Worm (Caenorhabditis elegans): ENCODE data around the gene kin-15.
"Not testable (repeated sequence)": the region's sequence is repeated elsewhere in the genome, so short reads cannot be mapped to it uniquely, and the experiment has no call there.

The kin-15 gene

DNA sequence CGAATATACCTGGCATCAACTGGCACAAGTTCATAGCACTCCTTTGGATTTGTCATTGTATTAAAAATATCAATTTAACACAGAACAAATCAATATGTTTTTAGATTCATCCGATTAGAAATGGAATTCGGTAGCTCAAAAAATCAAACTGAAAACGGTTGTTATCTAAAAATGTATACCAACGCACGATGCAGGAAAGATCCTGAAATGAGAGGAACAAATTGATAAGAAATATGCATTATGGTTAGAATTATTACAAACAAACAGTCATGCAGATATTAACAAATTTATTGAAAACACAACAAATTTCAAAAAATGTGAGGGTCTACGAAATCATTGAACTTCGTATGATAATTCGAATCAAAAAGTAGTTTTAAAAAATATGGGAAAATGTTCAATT is 36.5 kb upstream of the kin-15 start, which contains the start of gene T19H5.6:
Gene T19H5.6, minus strand, starts transcription at position 195 of the 400 bp plus-strand sequence.
- TF ChIP-seq pqm-1 (tag; optimal IDR thresholded peaks at IDR 0.05) (peak; percentile 52), elt-2 (tag; optimal IDR thresholded peaks at IDR 0.05) (peak; percentile 71), nhr-25 (tag; optimal IDR thresholded peaks at IDR 0.05) (no peak)

DNA sequence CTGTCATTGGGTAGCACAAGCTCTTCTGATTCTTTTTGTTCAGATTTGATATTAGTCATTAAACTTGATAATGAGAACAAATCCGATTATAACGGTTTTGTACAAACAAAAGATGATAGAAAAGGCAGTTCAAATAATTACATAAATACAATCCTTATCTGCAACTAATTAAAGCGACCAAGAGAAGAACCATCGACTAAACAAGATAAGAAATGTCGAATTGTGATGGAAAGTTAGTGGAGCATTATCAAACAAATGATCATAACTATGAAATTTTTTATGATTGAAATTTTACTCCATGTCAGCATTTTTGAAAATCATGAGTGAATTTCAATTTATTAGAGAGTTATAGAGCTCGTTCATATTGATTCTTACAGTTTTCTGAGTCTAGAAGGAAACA is 34.9 kb upstream of the kin-15 start, which contains the start of gene chil-23:
Gene chil-23, minus strand, starts transcription at position 198 of the 400 bp plus-strand sequence.
- TF ChIP-seq nhr-25 (tag; optimal IDR thresholded peaks at IDR 0.05) (no peak), fkh-10 (GFP tag; optimal IDR thresholded peaks at IDR 0.05) (no peak), elt-2 (tag; optimal IDR thresholded peaks at IDR 0.05) (peak; percentile 96), pha-4 (tag; optimal IDR thresholded peaks at IDR 0.05) (peak; percentile 49), pqm-1 (tag; optimal IDR thresholded peaks at IDR 0.05) (peak; percentile 97), nhr-28 (tag; optimal IDR thresholded peaks at IDR 0.05) (no peak), jun-1 (tag; optimal IDR thresholded peaks at IDR 0.05) (peak; percentile 82)

ce11 chrII:9466095-9466494 is 32.6 kb upstream of the kin-15 start, which contains the start of gene chil-22:
Gene chil-22, minus strand, starts transcription at chrII:9466195.
- no peak for TF ChIP-seq ceh-28 (tag; optimal IDR thresholded peaks at IDR 0.05)
- TF ChIP-seq mdl-1 (tag; optimal IDR thresholded peaks at IDR 0.05) = no peak
- no peak for TF ChIP-seq R02D3.7 (tag; optimal IDR thresholded peaks at IDR 0.05)
- TF ChIP-seq sea-2 (GFP tag; optimal IDR thresholded peaks at IDR 0.05) = no peak
- no peak for TF ChIP-seq nhr-237 (tag; optimal IDR thresholded peaks at IDR 0.05)
- TF ChIP-seq elt-2 (tag; optimal IDR thresholded peaks at IDR 0.05) = no peak
- TF ChIP-seq aly-2 (tag; optimal IDR thresholded peaks at IDR 0.05) = no peak
- no peak for TF ChIP-seq eor-1 (tag; optimal IDR thresholded peaks at IDR 0.05)
- no peak for TF ChIP-seq ceh-82 (tag; optimal IDR thresholded peaks at IDR 0.05)
- no peak for TF ChIP-seq nhr-12 (tag; optimal IDR thresholded peaks at IDR 0.05)
- no peak for TF ChIP-seq tbx-2 (tag; optimal IDR thresholded peaks at IDR 0.05)
- TF ChIP-seq unc-62 (GFP tag; optimal IDR thresholded peaks at IDR 0.05) = no peak
- TF ChIP-seq nfya-1 (tag; optimal IDR thresholded peaks at IDR 0.05; ENCODE audit: insufficient read depth) = no peak
- no peak for TF ChIP-seq ZK546.5 (tag; optimal IDR thresholded peaks at IDR 0.05)
- TF ChIP-seq fos-1 (tag; optimal IDR thresholded peaks at IDR 0.05) = no peak

DNA sequence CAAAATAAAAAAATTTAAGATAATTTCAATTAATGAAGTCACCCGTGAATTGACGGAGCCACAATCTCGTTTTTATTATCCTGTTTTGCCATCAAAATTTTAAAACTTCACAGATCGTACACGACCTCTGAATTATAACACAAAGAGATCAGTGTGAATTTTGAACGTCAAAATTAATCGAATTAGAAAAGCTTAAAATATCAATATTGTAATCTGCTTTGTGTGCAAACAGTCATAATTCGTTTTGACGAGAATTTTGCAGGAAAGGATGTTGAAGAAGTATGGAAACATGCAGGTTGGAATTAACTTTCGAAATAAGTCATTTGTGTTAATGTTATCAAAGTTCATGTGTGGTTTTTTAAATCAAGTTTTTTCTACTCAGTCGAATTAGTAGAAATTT is 28.4 kb upstream of the kin-15 start, which contains the start of gene chil-21:
Gene chil-21, minus strand, starts transcription at position 101 of the 400 bp plus-strand sequence.
- not testable (repeated sequence) for TF ChIP-seq nhr-12 (tag; optimal IDR thresholded peaks at IDR 0.05); R02D3.7 (tag; optimal IDR thresholded peaks at IDR 0.05); fkh-10 (GFP tag; optimal IDR thresholded peaks at IDR 0.05)

ce11 chrII:9459462-9459861 is 26.0 kb upstream of the kin-15 start, which contains the start of gene R09D1.14:
Gene R09D1.14, minus strand, starts transcription at chrII:9459562.
- TF ChIP-seq R02D3.7, nhr-23, pqm-1 (tag; optimal IDR thresholded peaks at IDR 0.05): not testable (repeated sequence)

DNA sequence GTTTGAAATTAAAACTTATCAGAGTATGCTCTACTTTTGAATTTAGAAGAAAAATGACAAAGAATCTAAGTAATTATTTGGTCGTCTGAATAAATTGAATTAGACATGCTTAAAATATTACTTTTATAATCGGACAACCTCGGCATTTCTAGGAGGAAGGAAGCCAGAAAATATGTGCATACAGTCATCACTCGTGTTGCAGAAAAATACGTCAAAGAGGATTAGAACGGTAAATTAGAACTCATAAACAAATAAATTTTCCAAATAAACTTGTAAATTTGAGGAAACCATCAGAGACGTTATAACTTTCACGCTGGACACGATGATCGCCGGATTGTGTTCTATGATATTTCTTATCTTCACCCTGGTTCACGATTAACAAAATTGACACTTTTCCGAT is 20.8 kb upstream of the kin-15 start, which contains the start of gene chil-19:
Gene chil-19, minus strand, starts transcription at position 101 of the 400 bp plus-strand sequence.
- TF ChIP-seq ZK546.5 (tag; optimal IDR thresholded peaks at IDR 0.05) = no peak
- no peak for TF ChIP-seq nhr-11 (tag; optimal IDR thresholded peaks at IDR 0.05)

- TF ChIP-seq unc-62 (GFP tag; optimal IDR thresholded peaks at IDR 0.05); hmg-11 (tag; optimal IDR thresholded peaks at IDR 0.05); mdl-1 (tag; optimal IDR thresholded peaks at IDR 0.05): not testable (repeated sequence)
These were observed 18.7 kb upstream of the kin-15 start, which contains the start of gene R09D1.12 for ce11 chrII:9452172-9452571. Gene R09D1.12, minus strand, starts transcription at chrII:9452272.

ce11 chrII:9447965-9448364 is 14.5 kb upstream of the kin-15 start, which contains the start of gene chil-18:
Gene chil-18, plus strand, starts transcription at chrII:9448265.
- TF ChIP-seq elt-2 (tag; optimal IDR thresholded peaks at IDR 0.05) = no peak
- TF ChIP-seq lsy-12 (tag; optimal IDR thresholded peaks at IDR 0.05) = no peak
- no peak for TF ChIP-seq pqm-1 (tag; optimal IDR thresholded peaks at IDR 0.05)

Data from whole organism, L3 larva.